Worm (Caenorhabditis elegans): ENCODE data around the gene eat-17.

The eat-17 gene

DNA sequence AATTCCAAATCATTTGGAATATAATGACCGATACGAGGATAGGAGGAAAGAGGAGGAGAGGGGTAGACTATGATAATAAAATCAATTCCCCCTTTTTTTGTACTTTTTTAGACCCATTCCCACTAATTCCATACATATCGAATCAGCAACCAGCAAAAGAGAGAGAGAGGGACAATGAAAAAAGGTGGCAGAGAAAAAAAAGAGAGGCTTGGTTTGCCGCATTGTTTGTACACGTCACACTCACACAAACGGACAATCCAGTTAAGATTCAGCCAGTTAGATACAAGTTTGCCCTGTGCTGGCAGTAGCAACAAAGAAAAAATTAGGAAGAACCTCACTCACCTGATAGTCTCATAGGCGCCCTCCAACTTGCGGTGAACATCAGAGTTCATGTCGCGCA, 15.7 kb downstream of the eat-17 start (continued):
- TF ChIP-seq unc-62 (GFP tag; optimal IDR thresholded peaks at IDR 0.05) (no peak), unc-130 (tag; optimal IDR thresholded peaks at IDR 0.05) (no peak), mab-9 (GFP tag; IDR thresholded peaks at IDR 0.05) (no peak), skn-1 (tag; optimal IDR thresholded peaks at IDR 0.05) (no peak), xbp-1 (tag; optimal IDR thresholded peaks at IDR 0.05) (peak; percentile 50), snu-23 (GFP tag; optimal IDR thresholded peaks at IDR 0.05) (no peak), hlh-17 (GFP tag; optimal IDR thresholded peaks at IDR 0.05; ENCODE audit: borderline replicate concordance) (no peak), nhr-76 (tag; optimal IDR thresholded peaks at IDR 0.05) (no peak), ceh-82 (tag; optimal IDR thresholded peaks at IDR 0.05) (no peak)

DNA sequence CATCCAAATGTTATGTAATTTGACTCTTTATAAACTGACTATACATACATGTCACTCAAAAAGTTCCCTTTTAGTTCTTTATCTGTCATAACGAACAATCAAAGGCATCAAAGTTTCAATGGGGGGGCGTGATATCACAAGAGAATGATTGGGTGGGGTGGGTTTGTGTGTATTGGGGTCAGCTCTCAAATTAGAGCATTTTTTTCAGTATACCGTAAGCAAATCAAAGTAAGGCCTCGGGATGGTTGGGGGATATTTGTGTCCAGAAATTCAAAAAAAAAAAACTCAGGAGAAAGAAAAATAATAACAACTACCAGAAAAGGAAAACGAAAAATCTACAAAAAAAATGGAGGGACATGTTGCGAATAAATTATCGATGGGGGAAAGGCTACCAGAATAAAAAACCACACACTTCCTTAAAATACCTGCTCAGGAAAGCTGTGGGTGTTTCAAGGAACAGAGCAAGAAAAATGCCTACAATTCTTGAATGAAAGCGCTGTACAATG, 18.2 kb downstream of the eat-17 start, which contains the start of gene F01G12.18:
Gene F01G12.18, minus strand, starts transcription at position 51 of the 506 bp plus-strand sequence.
- TF ChIP-seq vab-15 (tag; optimal IDR thresholded peaks at IDR 0.05) (no peak), nhr-84 (tag; optimal IDR thresholded peaks at IDR 0.05) (no peak), tbx-2 (tag; optimal IDR thresholded peaks at IDR 0.05) (no peak), blmp-1 (tag; optimal IDR thresholded peaks at IDR 0.05) (no peak), nhr-20 (tag; optimal IDR thresholded peaks at IDR 0.05) (no peak), C04F5.9 (tag; optimal IDR thresholded peaks at IDR 0.05) (no peak), nhr-237 (tag; optimal IDR thresholded peaks at IDR 0.05) (no peak), ama-1 (optimal IDR thresholded peaks at IDR 0.05) (no peak), ceh-8 (GFP tag; optimal IDR thresholded peaks at IDR 0.05) (no peak), hlh-17 (GFP tag; optimal IDR thresholded peaks at IDR 0.05; ENCODE audit: borderline replicate concordance) (no peak), aha-1 (tag; optimal IDR thresholded peaks at IDR 0.05) (no peak), tlp-1 (tag; optimal IDR thresholded peaks at IDR 0.05) (no peak), egl-27 (tag; optimal IDR thresholded peaks at IDR 0.05) (no peak), lin-39 (tag; optimal IDR thresholded peaks at IDR 0.05) (no peak), hlh-4 (tag; optimal IDR thresholded peaks at IDR 0.05) (no peak)

DNA sequence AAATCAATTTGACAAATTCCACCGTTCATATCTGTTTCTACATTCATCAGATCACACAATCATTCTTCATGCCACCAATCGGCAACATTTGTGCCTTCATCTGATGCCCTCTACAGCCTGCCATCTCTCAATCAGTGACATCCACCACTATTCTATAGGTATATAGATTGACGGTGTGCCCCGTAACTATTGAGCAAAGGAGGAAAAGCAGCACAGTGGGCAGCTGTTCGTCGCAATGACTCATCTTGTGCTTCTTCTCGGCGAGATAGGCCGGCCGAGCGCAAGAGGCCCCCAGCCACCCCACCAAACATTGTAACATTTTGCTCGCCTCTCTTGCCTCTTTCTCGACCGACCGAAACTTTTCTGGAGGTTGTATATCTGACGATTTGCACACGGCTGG, 24.5 kb downstream of the eat-17 start:
- TF ChIP-seq lin-39 (tag; optimal IDR thresholded peaks at IDR 0.05) (peak; percentile 2), efl-1 (optimal IDR thresholded peaks at IDR 0.05) (no peak), efl-1 (GFP tag; optimal IDR thresholded peaks at IDR 0.05 in 1 of 2) (peak in 1 of 2 experiments; percentile 89), fkh-10 (GFP tag; optimal IDR thresholded peaks at IDR 0.05) (no peak), snu-23 (GFP tag; optimal IDR thresholded peaks at IDR 0.05) (peak; percentile 53), pag-3 (tag; optimal IDR thresholded peaks at IDR 0.05; ENCODE audit: borderline replicate concordance, insufficient read depth) (peak; percentile 93), nhr-71 (tag; optimal IDR thresholded peaks at IDR 0.05) (peak; percentile 76), nhr-12 (tag; optimal IDR thresholded peaks at IDR 0.05) (no peak), pax-3 (tag; optimal IDR thresholded peaks at IDR 0.05) (no peak), isw-1 (GFP tag; IDR thresholded peaks at IDR 0.05) (no peak), unc-130 (tag; optimal IDR thresholded peaks at IDR 0.05) (peak; percentile 22), unc-98 (GFP tag; IDR thresholded peaks at IDR 0.05) (0 out of 2 replicates have a peak, but pooled peaks have one; percentile 19), elt-2 (tag; optimal IDR thresholded peaks at IDR 0.05) (no peak), lin-14 (GFP tag; optimal IDR thresholded peaks at IDR 0.05) (peak; percentile 85), alr-1 (tag; optimal IDR thresholded peaks at IDR 0.05; ENCODE audit: borderline replicate concordance) (no peak), hpl-2 (GFP tag; optimal IDR thresholded peaks at IDR 0.05) (no peak), sptf-1 (tag; optimal IDR thresholded peaks at IDR 0.05) (no peak), snpc-4 (tag; optimal IDR thresholded peaks at IDR 0.05) (no peak), efl-3 (GFP tag; optimal IDR thresholded peaks at IDR 0.05) (no peak), nhr-19 (GFP tag; conservative IDR thresholded peaks at IDR 0.05) (peak; percentile 50), tlp-1 (tag; optimal IDR thresholded peaks at IDR 0.05) (no peak), nhr-77 (tag; optimal IDR thresholded peaks at IDR 0.05) (no peak), nhr-84 (tag; optimal IDR thresholded peaks at IDR 0.05) (no peak), ceh-90 (tag; optimal IDR thresholded peaks at IDR 0.05) (no peak), dsc-1 (tag; optimal IDR thresholded peaks at IDR 0.05) (peak; percentile 37), ets-5 (GFP tag; IDR thresholded peaks at IDR 0.05) (no peak), fos-1 (tag; optimal IDR thresholded peaks at IDR 0.05) (peak; percentile 30), egl-27 (tag; optimal IDR thresholded peaks at IDR 0.05) (no peak), ceh-8 (GFP tag; optimal IDR thresholded peaks at IDR 0.05) (no peak), lir-3 (tag; optimal IDR thresholded peaks at IDR 0.05; ENCODE audit: poor library complexity) (no peak), tbx-2 (tag; optimal IDR thresholded peaks at IDR 0.05) (peak; percentile 7), blmp-1 (tag; optimal IDR thresholded peaks at IDR 0.05) (no peak), vab-15 (tag; optimal IDR thresholded peaks at IDR 0.05) (no peak), ceh-82 (tag; optimal IDR thresholded peaks at IDR 0.05) (no peak), nhr-47 (tag; optimal IDR thresholded peaks at IDR 0.05) (peak; percentile 7), nhr-20 (tag; optimal IDR thresholded peaks at IDR 0.05) (peak; percentile 41), lsy-2 (tag; optimal IDR thresholded peaks at IDR 0.05) (peak; percentile 14 to 44)

Data from whole organism, L1 larva.